Worm (Caenorhabditis elegans) whole organism, L4 larva: Measurements from ENCODE around the gene T28C6.8.
"Not testable (repeated sequence)": the region's sequence is repeated elsewhere in the genome, so short reads cannot be mapped to it uniquely, and the experiment has no call there.

Source experiments
- F44E2.7 ChIP-seq: fragments of 200-800 bp; sonication (Bioruptor generic); IDR thresholded peaks from 2 replicates; pipeline ENCODE4 v2.1.2; 2022; ENCODE audit warnings: missing genetic modification characterization, missing compliant biosample characterization
- F49E8.2 ChIP-seq: sonication (generic microtip); optimal IDR thresholded peaks from 2 replicates; lab custom pipeline; 2016; ENCODE audit warnings: missing compliant biosample characterization, mild to moderate bottlenecking, missing genetic modification characterization, borderline replicate concordance
- T26A8.4 ChIP-seq: fragments of 200-800 bp; sonication (Bioruptor generic); IDR thresholded peaks from 2 replicates; pipeline ENCODE4 v1.3.6; 2022; ENCODE audit warnings: missing genetic modification characterization, missing compliant biosample characterization
- Y75B8A.6 ChIP-seq: fragments of 200-800 bp; sonication (Bioruptor generic); IDR thresholded peaks from 2 replicates; pipeline ENCODE4 v1.3.6; 2022; ENCODE audit warnings: missing genetic modification reagents, missing genetic modification characterization, missing compliant biosample characterization
- ama-1 ChIP-seq: fragments of 150-350 bp; optimal IDR thresholded peaks from 2 replicates; lab custom pipeline; 2014; ENCODE audit warnings: inconsistent platforms, mixed read lengths
- arid-1 ChIP-seq: fragments of 200-800 bp; sonication (Bioruptor generic); conservative IDR thresholded peaks from 2 replicates; pipeline ENCODE4 v1.3.6; 2022; ENCODE audit warnings: missing genetic modification reagents, missing genetic modification characterization, missing compliant biosample characterization
- attf-4 ChIP-seq: sonication (generic microtip); optimal IDR thresholded peaks from 3 replicates; lab custom pipeline; 2017; ENCODE audit warnings: missing biosample characterization, missing genetic modification characterization
- ceh-28 ChIP-seq: fragments of 150-350 bp; optimal IDR thresholded peaks from 2 replicates; lab custom pipeline; 2014; ENCODE audit warnings: missing biosample characterization, missing genetic modification reagents, missing genetic modification characterization
- daf-16 ChIP-seq, 3 experiments: sonication (generic microtip); optimal IDR thresholded peaks; 2 replicates each; lab custom pipeline; 2016 to 2017; ENCODE audit warnings: missing genetic modification characterization in 3 of 3, missing genetic modification reagents in 3 of 3, mild to moderate bottlenecking in 2 of 3, missing compliant biosample characterization in 2 of 3, missing biosample characterization in 1 of 3, moderate library complexity in 1 of 3
- dmd-9 ChIP-seq: fragments of 200-800 bp; sonication (Bioruptor generic); IDR thresholded peaks from 2 replicates; pipeline ENCODE4 v1.3.6; 2022; ENCODE audit warnings: missing genetic modification reagents, missing genetic modification characterization, missing compliant biosample characterization
- duxl-1 ChIP-seq: sonication (generic microtip); optimal IDR thresholded peaks from 2 replicates; lab custom pipeline; 2016; ENCODE audit warnings: mild to moderate bottlenecking, missing genetic modification characterization, moderate library complexity, missing compliant biosample characterization; ENCODE audit not compliant: poor library complexity
- fos-1 ChIP-seq: fragments of 150-350 bp; optimal IDR thresholded peaks from 2 replicates; lab custom pipeline; 2014; ENCODE audit warnings: missing biosample characterization, missing genetic modification characterization
- hlh-30 ChIP-seq: sonication (generic microtip); optimal IDR thresholded peaks from 2 replicates; lab custom pipeline; 2017; ENCODE audit warnings: antibody characterized with exemption, mild to moderate bottlenecking, missing genetic modification characterization, missing compliant biosample characterization; ENCODE audit not compliant: insufficient read depth
- lin-13 ChIP-seq: fragments of 150-350 bp; optimal IDR thresholded peaks from 2 replicates; lab custom pipeline; 2014; ENCODE audit warnings: missing biosample characterization, missing genetic modification reagents, missing genetic modification characterization
- lin-15B ChIP-seq: fragments of 150-350 bp; sonication (generic microtip); optimal IDR thresholded peaks from 3 replicates; lab custom pipeline; 2014; ENCODE audit warnings: missing biosample characterization, missing genetic modification characterization
- lin-29 ChIP-seq: fragments of 200-800 bp; sonication (Bioruptor generic); IDR thresholded peaks from 2 replicates; pipeline ENCODE4 v1.3.6; 2022; ENCODE audit warnings: missing genetic modification reagents, missing genetic modification characterization, missing compliant biosample characterization
- lir-3 ChIP-seq: sonication (generic microtip); optimal IDR thresholded peaks from 2 replicates; lab custom pipeline; 2016; ENCODE audit warnings: mild to moderate bottlenecking, missing genetic modification characterization, missing compliant biosample characterization
- madf-5 ChIP-seq, 2 experiments: fragments of 200-800 bp; sonication (Bioruptor generic); IDR thresholded peaks; 2 replicates each; pipeline ENCODE4 v1.3.6; 2022; ENCODE audit warnings: missing compliant biosample characterization in 2 of 2, missing genetic modification characterization in 2 of 2
- mdl-1 ChIP-seq, 2 experiments: fragments of 150-350 bp in 1 of 2; sonication (generic microtip) in 1 of 2; optimal IDR thresholded peaks; 2 replicates each; lab custom pipeline; 2014 to 2017; ENCODE audit warnings: missing biosample characterization in 2 of 2, missing genetic modification characterization in 2 of 2
- nhr-102 ChIP-seq: sonication (generic microtip); optimal IDR thresholded peaks from 2 replicates; lab custom pipeline; 2016; ENCODE audit warnings: mild to moderate bottlenecking, missing genetic modification characterization, moderate library complexity, missing compliant biosample characterization
- nhr-25 ChIP-seq: sonication (generic microtip); optimal IDR thresholded peaks from 2 replicates; lab custom pipeline; 2017; ENCODE audit warnings: missing genetic modification characterization, mild to moderate bottlenecking, missing compliant biosample characterization, antibody characterized with exemption, moderate library complexity, borderline replicate concordance; ENCODE audit not compliant: insufficient read depth
- nhr-6 ChIP-seq: fragments of 150-350 bp; optimal IDR thresholded peaks from 2 replicates; lab custom pipeline; 2014; ENCODE audit warnings: missing biosample characterization, missing genetic modification characterization
- sdz-12 ChIP-seq: fragments of 200-800 bp; sonication (Bioruptor generic); optimal IDR thresholded peaks from 2 replicates; lab custom pipeline; 2018; ENCODE audit warnings: mild to moderate bottlenecking, missing genetic modification characterization, missing compliant biosample characterization
- snpc-4 ChIP-seq: fragments of 150-350 bp; optimal IDR thresholded peaks from 2 replicates; lab custom pipeline; 2014; ENCODE audit warnings: missing biosample characterization, missing genetic modification characterization
- tag-97 ChIP-seq: fragments of 200-800 bp; sonication (Bioruptor generic); IDR thresholded peaks from 2 replicates; pipeline ENCODE4 v1.3.6; 2022; ENCODE audit warnings: missing genetic modification characterization, missing compliant biosample characterization
- unc-130 ChIP-seq: sonication (generic microtip); optimal IDR thresholded peaks from 2 replicates; lab custom pipeline; 2016; ENCODE audit warnings: missing genetic modification reagents, missing genetic modification characterization, missing compliant biosample characterization
- unc-62 ChIP-seq, 3 experiments: fragments of 150-350 bp in 1 of 3; sonication (generic microtip); optimal IDR thresholded peaks in 2 of 3; peaks in 1 of 3; 1 replicate in 1 of 3; 2 replicates in 2 of 3; lab custom pipeline; 2014 to 2017; ENCODE audit warnings: missing biosample characterization in 3 of 3, missing genetic modification characterization in 3 of 3, missing genetic modification reagents in 3 of 3, missing genotype in 1 of 3
- zag-1 ChIP-seq: fragments of 150-350 bp; optimal IDR thresholded peaks from 2 replicates; lab custom pipeline; 2014; ENCODE audit warnings: missing biosample characterization, missing genetic modification characterization

T28C6.8 gene

ce11 chrIV:8793223-8793622 lies 37.3 kb downstream of the T28C6.8 start (continued):
- no peak for TF ChIP-seq Y75B8A.6 (GFP tag; lab: Robert Waterston, UW)

ce11 chrIV:8792808-8793207 lies 37.7 kb downstream of the T28C6.8 start, which contains the start of gene C33D9.3:
TSS of gene C33D9.3 (minus strand) at chrIV:8792908.
- TF ChIP-seq unc-62 (GFP tag; optimal IDR thresholded peaks at IDR 0.05 in 1 of 2; lab: Kevin White, UChicago) (peak in 1 of 2 experiments; percentile 15), unc-62 (tag; optimal IDR thresholded peaks at IDR 0.05; lab: Kevin White, UChicago) (no peak), F49E8.2 (no peak), ama-1 (no peak), arid-1 (GFP tag; lab: Robert Waterston, UW) (no peak), duxl-1 (tag; lab: Kevin White, UChicago) (no peak), hlh-30 (tag; lab: Kevin White, UChicago) (no peak)

ce11 chrIV:8790144-8790543 lies 40.4 kb downstream of the T28C6.8 start, which contains the start of gene sru-35:
TSS of gene sru-35 (minus strand) at chrIV:8790244.
- no peak for TF ChIP-seq T26A8.4
- TF ChIP-seq nhr-25 = no peak
- no peak for TF ChIP-seq lin-29 (GFP tag; lab: Robert Waterston, UW)

ce11 chrIV:8788048-8788447 lies 42.5 kb downstream of the T28C6.8 start, which contains the start of gene C33D9.10:
TSS of gene C33D9.10 (minus strand) at chrIV:8788148.
- not testable (repeated sequence) for TF ChIP-seq dmd-9 (GFP tag; lab: Robert Waterston, UW); nhr-102 (tag; lab: Kevin White, UChicago); lin-13

ce11 chrIV:8786654-8787053 lies 43.9 kb downstream of the T28C6.8 start, which contains the start of gene C33D9.8:
TSS of gene C33D9.8 (minus strand) at chrIV:8786752.
- TF ChIP-seq unc-130 (GFP tag; lab: Kevin White, UChicago) (no peak), zag-1 (tag; lab: Kevin White, UChicago) (no peak), lin-13 (no peak), daf-16 (GFP tag; optimal IDR thresholded peaks at IDR 0.05; lab: Kevin White, UChicago) (no peak), daf-16 (tag; optimal IDR thresholded peaks at IDR 0.05; lab: Kevin White, UChicago) (peak; percentile 24)

- TF ChIP-seq lin-29 (GFP tag; lab: Robert Waterston, UW) (no peak), ceh-28 (tag; lab: Kevin White, UChicago) (no peak), attf-4 (tag; lab: Kevin White, UChicago) (no peak), mdl-1 (tag; optimal IDR thresholded peaks at IDR 0.05; lab: Kevin White, UChicago) (no peak), F44E2.7 (GFP tag; lab: Robert Waterston, UW) (no peak), lir-3 (tag; lab: Kevin White, UChicago) (no peak), tag-97 (no peak), sdz-12 (GFP tag; lab: Kevin White, UChicago) (no peak), snpc-4 (tag; lab: Kevin White, UChicago) (no peak), fos-1 (tag; lab: Kevin White, UChicago) (no peak), madf-5 (GFP tag; IDR thresholded peaks at IDR 0.05; lab: Robert Waterston, UW) (no peak), lin-15B (tag; lab: Kevin White, UChicago) (no peak), nhr-6 (tag; lab: Kevin White, UChicago) (no peak)
- TF ChIP-seq, all 104 proteins: peak for 0
Measured at ce11 chrIV:8784855-8785327, 45.6 kb downstream of the T28C6.8 start, which contains the start of gene C33D9.13. TSS of gene C33D9.13 (minus strand) at chrIV:8785277.
